Worm (Caenorhabditis elegans) whole organism, young adult: ENCODE results near the gene C38C6.3.

Experiments used
- C06A6.2 ChIP-seq: fragments of 200-800 bp; sonication (Bioruptor generic); conservative IDR thresholded peaks from 2 replicates; pipeline ENCODE4 v1.3.6; 2022; ENCODE audit warnings: missing genetic modification characterization, missing compliant biosample characterization
- C17E4.6 ChIP-seq: fragments of 200-800 bp; sonication (Bioruptor generic); IDR thresholded peaks from 2 replicates; pipeline ENCODE4 v1.3.6; 2022; ENCODE audit warnings: missing genetic modification reagents, missing genetic modification characterization, missing compliant biosample characterization
- F39B2.1 ChIP-seq: fragments of 200-800 bp; sonication (Bioruptor generic); IDR thresholded peaks from 2 replicates; pipeline ENCODE4 v1.3.6; 2022; ENCODE audit warnings: missing genetic modification reagents, missing genetic modification characterization, missing compliant biosample characterization
- F55B11.4 ChIP-seq: sonication (generic microtip); optimal IDR thresholded peaks from 2 replicates; lab custom pipeline; 2016; ENCODE audit warnings: missing compliant biosample characterization, missing genetic modification characterization, borderline replicate concordance; ENCODE audit not compliant: insufficient read depth
- T07F8.4 ChIP-seq: sonication (generic microtip); optimal IDR thresholded peaks from 2 replicates; lab custom pipeline; 2016; ENCODE audit warnings: mild to moderate bottlenecking, missing genetic modification characterization, moderate library complexity, missing compliant biosample characterization
- T26A5.8 ChIP-seq: sonication (generic microtip); optimal IDR thresholded peaks from 2 replicates; lab custom pipeline; 2016; ENCODE audit warnings: missing genetic modification characterization, missing compliant biosample characterization
- Y56A3A.18 ChIP-seq: fragments of 200-800 bp; sonication (Bioruptor generic); IDR thresholded peaks from 2 replicates; pipeline ENCODE4 v1.3.6; 2022; ENCODE audit warnings: missing genetic modification reagents, missing genetic modification characterization, missing compliant biosample characterization
- Y95B8A.8 ChIP-seq: fragments of 200-800 bp; sonication (Bioruptor generic); IDR thresholded peaks from 2 replicates; pipeline ENCODE4 v1.3.6; 2022; ENCODE audit warnings: missing genetic modification reagents, missing genetic modification characterization, missing compliant biosample characterization
- aptf-2 ChIP-seq: fragments of 200-800 bp; sonication (Bioruptor generic); conservative IDR thresholded peaks from 2 replicates; pipeline ENCODE4 v1.3.6; 2022; ENCODE audit warnings: missing genetic modification reagents, missing genetic modification characterization, missing compliant biosample characterization
- atf-7 ChIP-seq: sonication (generic microtip); optimal IDR thresholded peaks from 2 replicates; lab custom pipeline; 2017; ENCODE audit warnings: mild to moderate bottlenecking, missing genetic modification characterization, missing compliant biosample characterization
- athp-1 ChIP-seq: sonication (generic microtip); optimal IDR thresholded peaks from 2 replicates; lab custom pipeline; 2017; ENCODE audit warnings: mild to moderate bottlenecking, missing genetic modification characterization, missing compliant biosample characterization
- attf-3 ChIP-seq: fragments of 200-800 bp; sonication (Bioruptor generic); conservative IDR thresholded peaks from 2 replicates; pipeline ENCODE4 v1.3.6; 2022; ENCODE audit warnings: missing genetic modification reagents, missing genetic modification characterization, missing compliant biosample characterization
- attf-5 ChIP-seq: fragments of 200-800 bp; sonication (Bioruptor generic); optimal IDR thresholded peaks from 2 replicates; lab custom pipeline; 2018; ENCODE audit warnings: mild to moderate bottlenecking, missing genetic modification characterization, missing compliant biosample characterization
- bed-1 ChIP-seq: fragments of 200-800 bp; sonication (Bioruptor generic); IDR thresholded peaks from 2 replicates; pipeline ENCODE4 v1.3.6; 2022; ENCODE audit warnings: missing genetic modification reagents, missing genetic modification characterization, missing compliant biosample characterization
- bed-2 ChIP-seq: fragments of 200-800 bp; sonication (Bioruptor generic); IDR thresholded peaks from 2 replicates; pipeline ENCODE4 v1.3.6; 2022; ENCODE audit warnings: missing genetic modification reagents, missing genetic modification characterization, missing compliant biosample characterization
- cebp-1 ChIP-seq, 2 experiments: fragments of 200-800 bp in 1 of 2; sonication (Bioruptor generic) in 1 of 2; sonication (generic microtip) in 1 of 2; IDR thresholded peaks in 1 of 2; optimal IDR thresholded peaks in 1 of 2; 2 replicates each; pipeline versions ENCODE4 v1.3.6 to Lab custom; 2017 to 2022; ENCODE audit warnings: missing compliant biosample characterization in 2 of 2, missing genetic modification characterization in 2 of 2, mild to moderate bottlenecking in 1 of 2, missing genetic modification reagents in 1 of 2, moderate library complexity in 1 of 2
- ceh-40 ChIP-seq: fragments of 200-800 bp; sonication (Bioruptor generic); IDR thresholded peaks from 2 replicates; pipeline ENCODE4 v1.3.6; 2022; ENCODE audit warnings: missing genetic modification characterization, missing compliant biosample characterization
- ceh-91 ChIP-seq: fragments of 200-800 bp; sonication (Bioruptor generic); IDR thresholded peaks from 2 replicates; pipeline ENCODE4 v1.3.6; 2022; ENCODE audit warnings: missing genetic modification reagents, missing genetic modification characterization, missing compliant biosample characterization
- chd-7 ChIP-seq: sonication (generic microtip); optimal IDR thresholded peaks from 2 replicates; lab custom pipeline; 2016; ENCODE audit warnings: mild to moderate bottlenecking, missing genetic modification characterization, moderate library complexity, missing compliant biosample characterization
- die-1 ChIP-seq: sonication (generic microtip); optimal IDR thresholded peaks from 2 replicates; lab custom pipeline; 2016; ENCODE audit warnings: missing genotype, mild to moderate bottlenecking, missing genetic modification characterization, missing compliant biosample characterization
- dox-1 ChIP-seq: fragments of 200-800 bp; sonication (Bioruptor generic); IDR thresholded peaks from 2 replicates; pipeline ENCODE4 v1.3.6; 2022; ENCODE audit warnings: missing genetic modification reagents, missing genetic modification characterization, missing compliant biosample characterization
- dpl-1 ChIP-seq: fragments of 150-350 bp; optimal IDR thresholded peaks from 2 replicates; lab custom pipeline; 2014; ENCODE audit warnings: missing biosample characterization, missing genetic modification reagents, missing genetic modification characterization
- egl-44 ChIP-seq: fragments of 200-800 bp; sonication (Bioruptor generic); IDR thresholded peaks from 2 replicates; pipeline ENCODE4 v1.3.6; 2022; ENCODE audit warnings: missing genetic modification reagents, missing genetic modification characterization, missing compliant biosample characterization
- ekl-4 ChIP-seq: fragments of 200-800 bp; sonication (Bioruptor generic); IDR thresholded peaks from 2 replicates; pipeline ENCODE4 v1.3.6; 2022; ENCODE audit warnings: missing genetic modification reagents, missing genetic modification characterization, missing compliant biosample characterization
- hmg-1.2 ChIP-seq: fragments of 200-800 bp; sonication (Bioruptor generic); IDR thresholded peaks from 2 replicates; pipeline ENCODE4 v1.3.6; 2022; ENCODE audit warnings: missing genetic modification reagents, missing genetic modification characterization, missing compliant biosample characterization
- let-526 ChIP-seq: fragments of 200-800 bp; sonication (Bioruptor generic); IDR thresholded peaks from 2 replicates; pipeline ENCODE4 v1.3.6; 2022; ENCODE audit warnings: missing genetic modification reagents, missing genetic modification characterization, missing compliant biosample characterization
- lin-54 ChIP-seq: fragments of 200-800 bp; sonication (Bioruptor generic); optimal IDR thresholded peaks from 2 replicates; lab custom pipeline; 2018; ENCODE audit warnings: mild to moderate bottlenecking, missing genetic modification characterization, missing compliant biosample characterization
- lsl-1 ChIP-seq: fragments of 200-800 bp; sonication (Bioruptor generic); optimal IDR thresholded peaks from 2 replicates; lab custom pipeline; 2018; ENCODE audit warnings: mild to moderate bottlenecking, missing genetic modification characterization, moderate library complexity, missing compliant biosample characterization
- madf-10 ChIP-seq: sonication (generic microtip); optimal IDR thresholded peaks from 2 replicates; lab custom pipeline; 2016; ENCODE audit warnings: mild to moderate bottlenecking, missing genetic modification characterization, missing compliant biosample characterization
- madf-6 ChIP-seq: fragments of 200-800 bp; sonication (Bioruptor generic); IDR thresholded peaks from 2 replicates; pipeline ENCODE4 v1.3.6; 2022; ENCODE audit warnings: missing genetic modification reagents, missing genetic modification characterization, missing compliant biosample characterization
- mel-28 ChIP-seq: sonication (generic microtip); optimal IDR thresholded peaks from 2 replicates; lab custom pipeline; 2016; ENCODE audit warnings: borderline replicate concordance, mild to moderate bottlenecking, missing genetic modification characterization, missing compliant biosample characterization
- nfya-2 ChIP-seq: fragments of 200-800 bp; sonication (Bioruptor generic); IDR thresholded peaks from 2 replicates; pipeline ENCODE4 v1.3.6; 2022; ENCODE audit warnings: missing genetic modification reagents, missing genetic modification characterization, missing compliant biosample characterization
- rcor-1 ChIP-seq: fragments of 200-800 bp; sonication (Bioruptor generic); IDR thresholded peaks from 2 replicates; pipeline ENCODE4 v1.3.6; 2022; ENCODE audit warnings: missing genetic modification reagents, missing genetic modification characterization, missing compliant biosample characterization
- snpc-1.1 ChIP-seq: sonication (generic microtip); optimal IDR thresholded peaks from 2 replicates; lab custom pipeline; 2017; ENCODE audit warnings: missing genetic modification characterization, mild to moderate bottlenecking, missing compliant biosample characterization, antibody characterized with exemption, moderate library complexity, missing genotype, missing genetic modification reagents; ENCODE audit not compliant: insufficient read depth
- tlf-1 ChIP-seq: fragments of 200-800 bp; sonication (Bioruptor generic); optimal IDR thresholded peaks from 2 replicates; lab custom pipeline; 2018; ENCODE audit warnings: mild to moderate bottlenecking, missing genetic modification characterization, missing compliant biosample characterization
- unc-130 ChIP-seq: sonication (generic microtip); optimal IDR thresholded peaks from 2 replicates; lab custom pipeline; 2016; ENCODE audit warnings: missing genetic modification reagents, missing genetic modification characterization, missing compliant biosample characterization
- unc-62 ChIP-seq: fragments of 150-350 bp; optimal IDR thresholded peaks from 2 replicates; lab custom pipeline; 2014; ENCODE audit warnings: missing biosample characterization, missing genetic modification reagents, missing genetic modification characterization
- zfh-2 ChIP-seq: fragments of 200-800 bp; sonication (Bioruptor generic); conservative IDR thresholded peaks from 2 replicates; pipeline ENCODE4 v1.3.6; 2022; ENCODE audit warnings: missing genetic modification reagents, missing genetic modification characterization, missing compliant biosample characterization
- zim-3 ChIP-seq: sonication (generic microtip); optimal IDR thresholded peaks from 2 replicates; lab custom pipeline; 2017; ENCODE audit warnings: mild to moderate bottlenecking, missing genetic modification characterization, moderate library complexity, missing compliant biosample characterization
- ztf-22 ChIP-seq: fragments of 200-800 bp; sonication (Bioruptor generic); optimal IDR thresholded peaks from 2 replicates; lab custom pipeline; 2018; ENCODE audit warnings: mild to moderate bottlenecking, missing genetic modification characterization, moderate library complexity, missing compliant biosample characterization
- ztf-28 ChIP-seq: fragments of 200-800 bp; sonication (Bioruptor generic); IDR thresholded peaks from 2 replicates; pipeline ENCODE4 v1.3.6; 2022; ENCODE audit warnings: missing genetic modification reagents, missing genetic modification characterization, missing compliant biosample characterization

The C38C6.3 gene

DNA sequence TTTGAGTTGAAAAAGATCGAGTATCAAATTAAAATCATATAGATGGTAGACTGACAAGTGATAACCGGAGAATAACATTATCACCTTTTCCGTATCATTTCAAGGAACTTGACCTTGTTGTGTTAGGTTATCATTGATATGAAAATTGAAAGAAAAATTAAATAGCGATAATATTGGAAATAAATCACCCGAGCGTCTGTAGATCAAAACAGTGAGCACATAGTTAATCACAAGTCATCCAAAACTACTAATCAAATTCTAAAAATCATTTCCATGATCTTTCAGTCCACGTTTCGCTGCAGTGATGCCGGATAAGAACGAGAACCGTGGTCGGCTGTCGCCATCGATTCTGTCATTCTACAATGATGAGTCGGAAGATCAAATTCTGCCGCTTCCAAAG is 13.1 kb upstream of the C38C6.3 start:
- TF ChIP-seq zim-3 (tag; lab: Kevin White, UChicago) (no peak), dox-1 (GFP tag; lab: Robert Waterston, UW) (no peak), rcor-1 (no peak), Y56A3A.18 (GFP tag; lab: Robert Waterston, UW) (no peak), C06A6.2 (no peak), let-526 (no peak), attf-5 (GFP tag; lab: Kevin White, UChicago) (no peak), madf-6 (GFP tag; lab: Robert Waterston, UW) (no peak), snpc-1.1 (tag; lab: Kevin White, UChicago) (no peak), lin-54 (GFP tag; lab: Kevin White, UChicago) (no peak), cebp-1 (GFP tag; IDR thresholded peaks at IDR 0.05; lab: Robert Waterston, UW) (no peak), cebp-1 (tag; optimal IDR thresholded peaks at IDR 0.05; lab: Kevin White, UChicago) (no peak)

- TF ChIP-seq egl-44 (GFP tag; lab: Robert Waterston, UW) (no peak), ztf-22 (GFP tag; lab: Kevin White, UChicago) (no peak), T26A5.8 (tag; lab: Kevin White, UChicago) (no peak), dox-1 (GFP tag; lab: Robert Waterston, UW) (no peak), lsl-1 (GFP tag; lab: Kevin White, UChicago) (no peak), snpc-1.1 (tag; lab: Kevin White, UChicago) (no peak), T07F8.4 (tag; lab: Kevin White, UChicago) (no peak), F55B11.4 (tag; lab: Kevin White, UChicago) (no peak), athp-1 (tag; lab: Kevin White, UChicago) (no peak), attf-3 (GFP tag; lab: Robert Waterston, UW) (no peak), F39B2.1 (GFP tag; lab: Robert Waterston, UW) (no peak), bed-2 (GFP tag; lab: Robert Waterston, UW) (no peak), mel-28 (tag; lab: Kevin White, UChicago) (no peak), ceh-40 (GFP tag; lab: Robert Waterston, UW) (no peak), ztf-28 (GFP tag; lab: Robert Waterston, UW) (no peak), cebp-1 (GFP tag; IDR thresholded peaks at IDR 0.05; lab: Robert Waterston, UW) (no peak), cebp-1 (tag; optimal IDR thresholded peaks at IDR 0.05; lab: Kevin White, UChicago) (no peak), C17E4.6 (GFP tag; lab: Robert Waterston, UW) (no peak)
Measured at ce11 chrII:14620730-14621129, 12.2 kb upstream of the C38C6.3 start.

DNA sequence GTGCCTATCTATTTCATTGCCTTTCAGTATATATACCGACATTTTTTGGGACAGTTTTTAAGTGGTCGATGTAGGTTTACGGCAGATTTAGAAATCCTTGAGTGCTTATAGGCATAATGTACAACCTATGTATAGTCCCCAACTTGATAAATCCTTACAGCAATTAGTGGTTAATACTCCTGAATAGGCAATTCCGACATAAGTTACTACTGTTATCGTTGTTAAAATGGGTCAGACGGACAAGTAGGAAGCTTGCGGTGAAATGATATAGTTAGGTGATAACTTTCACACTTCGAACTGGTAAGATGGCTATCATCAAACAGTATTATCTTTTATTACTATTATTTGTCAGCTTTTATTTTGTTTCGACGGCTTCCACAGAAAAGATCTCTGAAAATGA is 10.2 kb upstream of the C38C6.3 start, which contains the start of gene mltn-10:
mltn-10 (plus strand) TSS at position 301 of the 400 bp plus-strand sequence.
- TF ChIP-seq aptf-2 (GFP tag; lab: Robert Waterston, UW): no peak
- TF ChIP-seq dpl-1 (GFP tag; lab: Kevin White, UChicago): no peak
- no peak for TF ChIP-seq unc-130 (GFP tag; lab: Kevin White, UChicago)
- TF ChIP-seq rcor-1: no peak
- TF ChIP-seq nfya-2 (GFP tag; lab: Robert Waterston, UW): no peak
- TF ChIP-seq madf-10 (tag; lab: Kevin White, UChicago): no peak
- TF ChIP-seq bed-1: no peak
- no peak for TF ChIP-seq hmg-1.2 (GFP tag; lab: Robert Waterston, UW)
- no peak for TF ChIP-seq unc-62 (GFP tag; lab: Kevin White, UChicago)
- no peak for TF ChIP-seq bed-2 (GFP tag; lab: Robert Waterston, UW)
- no peak for TF ChIP-seq chd-7 (tag; lab: Kevin White, UChicago)
- TF ChIP-seq Y56A3A.18 (GFP tag; lab: Robert Waterston, UW): no peak
- TF ChIP-seq T07F8.4 (tag; lab: Kevin White, UChicago): no peak
- no peak for TF ChIP-seq zfh-2 (GFP tag; lab: Robert Waterston, UW)
- no peak for TF ChIP-seq die-1 (tag; lab: Kevin White, UChicago)
- no peak for TF ChIP-seq ekl-4
- no peak for TF ChIP-seq Y95B8A.8 (GFP tag; lab: Robert Waterston, UW)
- TF ChIP-seq atf-7: no peak
- TF ChIP-seq ceh-91 (GFP tag; lab: Robert Waterston, UW): no peak
- TF ChIP-seq tlf-1 (GFP tag; lab: Kevin White, UChicago): no peak
